Fruit fly (Drosophila melanogaster) whole organism, embryonic: ENCODE results near the gene Tsr1.
A peak's percentile ranks its signal among the peaks of the same experiment; 100 is the strongest.

Experiments
- Blimp-1 ChIP-seq: fragments of 200-800 bp; sonication (Bioruptor generic); optimal IDR thresholded peaks from 3 replicates; lab custom pipeline; 2018; ENCODE audit warnings: missing biosample characterization, missing genetic modification characterization, mild to moderate bottlenecking, moderate library complexity, missing genetic modification reagents
- CG11093 ChIP-seq: fragments of 200-800 bp; sonication (Bioruptor generic); IDR thresholded peaks from 3 replicates; pipeline ENCODE4 v1.3.6; 2022; ENCODE audit warnings: missing biosample characterization, missing genetic modification characterization
- CG12299 ChIP-seq: fragments of 200-800 bp; sonication (Bioruptor generic); optimal IDR thresholded peaks from 2 replicates; lab custom pipeline; 2018; ENCODE audit warnings: missing biosample characterization, mild to moderate bottlenecking, missing genetic modification characterization
- CG12744 ChIP-seq: fragments of 200-800 bp; sonication (Bioruptor generic); optimal IDR thresholded peaks from 2 replicates; lab custom pipeline; 2016; ENCODE audit warnings: missing biosample characterization, missing genetic modification characterization
- CG12769 ChIP-seq: fragments of 200-800 bp; sonication (Bioruptor generic); optimal IDR thresholded peaks from 2 replicates; lab custom pipeline; 2019; ENCODE audit warnings: missing biosample characterization, mild to moderate bottlenecking, missing genetic modification characterization, moderate library complexity
- CG14050 ChIP-seq: fragments of 200-800 bp; sonication (Bioruptor generic); IDR thresholded peaks from 3 replicates; pipeline ENCODE4 v1.3.6; 2022; ENCODE audit warnings: missing biosample characterization, missing genetic modification characterization
- CG14860 ChIP-seq: fragments of 200-800 bp; sonication (Bioruptor generic); IDR thresholded peaks from 3 replicates; pipeline ENCODE4 v1.3.6; 2022; ENCODE audit warnings: missing biosample characterization, missing genetic modification characterization; ENCODE audit not compliant: partially characterized antibody
- CG17361 ChIP-seq: fragments of 200-800 bp; sonication (Bioruptor generic); IDR thresholded peaks from 3 replicates; pipeline ENCODE4 v1.3.6; 2022; ENCODE audit warnings: missing biosample characterization, missing genetic modification characterization
- CG4730 ChIP-seq: fragments of 200-800 bp; sonication (Bioruptor generic); IDR thresholded peaks from 2 replicates; pipeline ENCODE4 v1.3.6; 2022; ENCODE audit warnings: missing biosample characterization, missing genetic modification characterization
- CG4854 ChIP-seq: fragments of 200-800 bp; sonication (Bioruptor generic); optimal IDR thresholded peaks from 2 replicates; lab custom pipeline; 2016; ENCODE audit warnings: missing biosample characterization, missing genetic modification characterization, inconsistent platforms
- CG6175 ChIP-seq: fragments of 200-800 bp; sonication (Bioruptor generic); IDR thresholded peaks from 3 replicates; pipeline ENCODE4 v1.3.6; 2022; ENCODE audit warnings: missing biosample characterization, missing genetic modification characterization
- CG6791 ChIP-seq: fragments of 200-800 bp; sonication (Bioruptor generic); IDR thresholded peaks from 3 replicates; pipeline ENCODE4 v1.3.6; 2022; ENCODE audit warnings: missing biosample characterization, missing genetic modification characterization; ENCODE audit not compliant: partially characterized antibody
- CG7963 ChIP-seq: fragments of 200-800 bp; sonication (Bioruptor generic); IDR thresholded peaks from 3 replicates; pipeline ENCODE4 v1.3.6; 2022; ENCODE audit warnings: missing biosample characterization, missing genetic modification characterization; ENCODE audit not compliant: partially characterized antibody
- CTCF ChIP-seq: fragments of 200-800 bp; sonication (Bioruptor generic); optimal IDR thresholded peaks from 2 replicates; lab custom pipeline; 2017; ENCODE audit warnings: missing biosample characterization, mild to moderate bottlenecking, missing genetic modification characterization, moderate library complexity
- Deaf1 ChIP-seq: fragments of 200-800 bp; optimal IDR thresholded peaks from 3 replicates; lab custom pipeline; 2019; ENCODE audit warnings: missing biosample characterization, mild to moderate bottlenecking, missing genetic modification characterization, moderate library complexity
- Dek ChIP-seq: fragments of 200-800 bp; sonication (Bioruptor generic); optimal IDR thresholded peaks from 3 replicates; lab custom pipeline; 2019; ENCODE audit warnings: missing biosample characterization, mild to moderate bottlenecking, missing genetic modification characterization, moderate library complexity
- Drgx ChIP-seq: fragments of 200-800 bp; sonication (Bioruptor generic); IDR thresholded peaks from 2 replicates; pipeline ENCODE4 v1.3.6; 2022; ENCODE audit warnings: missing biosample characterization, missing genetic modification characterization
- HLH4C ChIP-seq: fragments of 200-800 bp; sonication (Bioruptor generic); IDR thresholded peaks from 3 replicates; pipeline ENCODE4 v1.3.6; 2022; ENCODE audit warnings: missing biosample characterization, missing genetic modification characterization; ENCODE audit not compliant: partially characterized antibody
- Hand ChIP-seq: fragments of 200-800 bp; sonication (Bioruptor generic); optimal IDR thresholded peaks from 2 replicates; lab custom pipeline; 2017; ENCODE audit warnings: mild to moderate bottlenecking, missing biosample characterization, missing genetic modification reagents, missing genetic modification characterization
- Hmr ChIP-seq: fragments of 200-800 bp; sonication (Bioruptor generic); optimal IDR thresholded peaks from 3 replicates; lab custom pipeline; 2017; ENCODE audit warnings: mild to moderate bottlenecking, missing biosample characterization, missing genetic modification reagents, missing genetic modification characterization
- Hmx ChIP-seq: fragments of 200-800 bp; sonication (Bioruptor generic); optimal IDR thresholded peaks from 2 replicates; lab custom pipeline; 2016; ENCODE audit warnings: missing biosample characterization, missing genetic modification characterization
- Hr51 ChIP-seq, 2 experiments: fragments of 200-800 bp; sonication (Bioruptor generic); optimal IDR thresholded peaks; 2 replicates in 1 of 2; 3 replicates in 1 of 2; lab custom pipeline; 2016 to 2018; ENCODE audit warnings: missing biosample characterization in 2 of 2, missing genetic modification characterization in 2 of 2, mild to moderate bottlenecking in 1 of 2, moderate library complexity in 1 of 2
- MBD-R2 ChIP-seq: fragments of 200-800 bp; sonication (Bioruptor generic); IDR thresholded peaks from 2 replicates; pipeline ENCODE4 v1.3.6; 2022; ENCODE audit warnings: missing biosample characterization, missing genetic modification characterization
- Med ChIP-seq: fragments of 200-800 bp; sonication (Bioruptor generic); peaks from one replicate; lab custom pipeline; 2016; ENCODE audit warnings: missing biosample characterization, missing genetic modification characterization, mild to moderate bottlenecking, inconsistent platforms, moderate library complexity
- Sox100B ChIP-seq: fragments of 200-800 bp; sonication (Bioruptor generic); optimal IDR thresholded peaks from 3 replicates; lab custom pipeline; 2018; ENCODE audit warnings: missing biosample characterization, mild to moderate bottlenecking, missing genetic modification characterization
- TFAM ChIP-seq: fragments of 200-800 bp; sonication (Bioruptor generic); optimal IDR thresholded peaks from 2 replicates; lab custom pipeline; 2017; ENCODE audit warnings: missing biosample characterization, missing genetic modification characterization, inconsistent platforms
- Xrp1 ChIP-seq: fragments of 200-800 bp; sonication (Bioruptor generic); IDR thresholded peaks from 2 replicates; pipeline ENCODE4 v1.3.6; 2022; ENCODE audit warnings: missing biosample characterization, missing genetic modification characterization
- YL-1 ChIP-seq: fragments of 200-800 bp; sonication (Bioruptor generic); optimal IDR thresholded peaks from 3 replicates; lab custom pipeline; 2017; ENCODE audit warnings: missing biosample characterization, mild to moderate bottlenecking, missing genetic modification characterization
- ase ChIP-seq: fragments of 200-800 bp; sonication (Bioruptor generic); IDR thresholded peaks from 3 replicates; pipeline ENCODE4 v1.3.6; 2022; ENCODE audit warnings: missing biosample characterization, missing genetic modification characterization
- bigmax ChIP-seq: fragments of 200-800 bp; sonication (Bioruptor generic); optimal IDR thresholded peaks from 2 replicates; lab custom pipeline; 2018; ENCODE audit warnings: missing biosample characterization, mild to moderate bottlenecking, missing genetic modification characterization
- dysf ChIP-seq: fragments of 200-800 bp; sonication (Bioruptor generic); IDR thresholded peaks from 3 replicates; pipeline ENCODE4 v1.3.6; 2022; ENCODE audit warnings: missing biosample characterization, missing genetic modification characterization
- emc ChIP-seq: fragments of 200-800 bp; sonication (Bioruptor generic); optimal IDR thresholded peaks from 2 replicates; lab custom pipeline; 2016; ENCODE audit warnings: missing biosample characterization, missing genetic modification characterization
- gce ChIP-seq: fragments of 200-800 bp; sonication (Bioruptor generic); IDR thresholded peaks from 3 replicates; pipeline ENCODE4 v1.3.6; 2022; ENCODE audit warnings: missing biosample characterization, missing genetic modification characterization
- h ChIP-seq: fragments of >200 bp; optimal IDR thresholded peaks from 2 replicates; lab custom pipeline; 2017
- hth ChIP-seq: fragments of >200 bp; optimal IDR thresholded peaks from 2 replicates; lab custom pipeline; 2017; ENCODE audit warnings: inconsistent platforms
- lola ChIP-seq, 3 experiments: fragments of >200 bp in 2 of 3; fragments of 200-800 bp in 1 of 3; sonication (Bioruptor generic) in 1 of 3; optimal IDR thresholded peaks; 2 replicates each; lab custom pipeline; 2017 to 2019; ENCODE audit warnings: missing biosample characterization in 3 of 3, missing genetic modification characterization in 3 of 3, mild to moderate bottlenecking in 1 of 3, moderate library complexity in 1 of 3
- nau ChIP-seq: fragments of 200-800 bp; sonication (Bioruptor generic); optimal IDR thresholded peaks from 3 replicates; lab custom pipeline; 2017; ENCODE audit warnings: missing biosample characterization, mild to moderate bottlenecking, missing genetic modification characterization, missing genetic modification reagents
- pnt ChIP-seq: fragments of 200-800 bp; sonication (Bioruptor generic); optimal IDR thresholded peaks from 3 replicates; lab custom pipeline; 2016; ENCODE audit warnings: missing biosample characterization, missing genetic modification characterization
- pum ChIP-seq: fragments of 200-800 bp; sonication (Bioruptor generic); optimal IDR thresholded peaks from 2 replicates; lab custom pipeline; 2016; ENCODE audit warnings: missing biosample characterization, missing genetic modification characterization
- schlank ChIP-seq: fragments of 200-800 bp; sonication (Bioruptor generic); optimal IDR thresholded peaks from 2 replicates; lab custom pipeline; 2018; ENCODE audit warnings: missing biosample characterization, mild to moderate bottlenecking, missing genetic modification characterization
- sd ChIP-seq: fragments of 200-800 bp; sonication (Bioruptor generic); optimal IDR thresholded peaks from 3 replicates; lab custom pipeline; 2018; ENCODE audit warnings: missing biosample characterization, mild to moderate bottlenecking, missing genetic modification characterization, moderate library complexity
- sim ChIP-seq: fragments of 200-800 bp; sonication (Bioruptor generic); IDR thresholded peaks from 2 replicates; pipeline ENCODE4 v1.3.6; 2022; ENCODE audit warnings: missing biosample characterization, missing genetic modification characterization
- sr ChIP-seq: fragments of 200-800 bp; sonication (Bioruptor generic); IDR thresholded peaks from 3 replicates; pipeline ENCODE4 v1.3.6; 2022; ENCODE audit warnings: missing biosample characterization, missing genetic modification characterization
- tna ChIP-seq: fragments of 200-800 bp; sonication (Bioruptor generic); IDR thresholded peaks from 2 replicates; pipeline ENCODE4 v1.3.6; 2022; ENCODE audit warnings: missing biosample characterization, missing genetic modification characterization; ENCODE audit not compliant: partially characterized antibody
- twi ChIP-seq: fragments of 200-800 bp; optimal IDR thresholded peaks from 2 replicates; lab custom pipeline; 2019; ENCODE audit warnings: missing biosample characterization, mild to moderate bottlenecking, missing genetic modification characterization, moderate library complexity
- vnd ChIP-seq: fragments of 200-800 bp; sonication (Bioruptor generic); IDR thresholded peaks from 3 replicates; pipeline ENCODE4 v1.3.6; 2022; ENCODE audit warnings: missing biosample characterization, missing genetic modification characterization; ENCODE audit not compliant: partially characterized antibody

The Tsr1 gene

dm6 chr3L:21359879-21360278 is 24.9 kb downstream of the Tsr1 start, which contains the start of gene CG32440:
CG32440 (plus strand) TSS chr3L:21360179.
- TF ChIP-seq emc (GFP tag; lab: Kevin White, UChicago) (no peak), pum (GFP tag; lab: Kevin White, UChicago) (no peak), Med (GFP tag; lab: Kevin White, UChicago) (no peak), hth (lab: Kevin White, UChicago) (no peak), Hand (no peak), CG12299 (no peak), h (lab: Kevin White, UChicago) (no peak), schlank (tag; lab: Kevin White, UChicago) (no peak), bigmax (no peak), YL-1 (no peak)

DNA sequence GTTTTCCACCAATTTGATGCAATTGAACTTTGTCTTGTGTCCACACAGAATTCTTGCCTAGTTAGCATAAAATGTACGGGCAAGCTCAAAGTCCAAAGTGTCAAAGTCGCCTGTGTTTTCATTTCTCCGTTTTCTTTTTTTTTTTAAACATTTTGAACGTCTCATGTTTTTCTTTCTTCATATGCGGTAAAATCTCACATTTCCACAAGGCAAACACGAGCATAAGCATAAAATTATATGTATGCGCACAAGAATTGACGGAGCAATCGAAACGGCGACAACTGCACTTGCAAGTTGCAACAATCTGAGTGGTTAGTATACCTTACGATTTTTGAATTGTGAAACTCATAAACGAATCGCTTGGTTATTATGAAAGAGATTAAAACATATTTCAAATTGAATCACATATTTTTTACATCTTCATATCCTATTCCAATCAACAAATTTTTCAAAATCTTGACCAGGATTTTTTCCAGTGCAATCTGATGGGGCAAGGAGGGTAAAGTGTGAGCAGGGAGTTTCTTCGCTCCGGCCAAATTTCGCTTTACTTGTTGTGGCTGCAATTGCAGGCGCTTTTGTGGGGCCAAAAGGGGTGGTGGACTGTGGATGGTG is 29.0 kb downstream of the Tsr1 start:
- TF ChIP-seq CG11093 (GFP tag; lab: Robert Waterston, UW) (peak; percentile 41; the same call in 1 of the 3 replicates), TFAM (GFP tag; lab: Kevin White, UChicago) (no peak), ase (GFP tag; lab: Robert Waterston, UW) (0 out of 3 replicates have a peak, but pooled peaks have one; percentile 7), pnt (GFP tag; lab: Kevin White, UChicago) (no peak), Sox100B (GFP tag; lab: Kevin White, UChicago) (no peak), gce (GFP tag; lab: Robert Waterston, UW) (peak; percentile 7; the same call in 1 of the 3 replicates), sim (GFP tag; lab: Robert Waterston, UW) (0 out of 2 replicates have a peak, but pooled peaks have one; percentile 6), Drgx (GFP tag; lab: Robert Waterston, UW) (peak; percentile 92), Blimp-1 (GFP tag; lab: Kevin White, UChicago) (no peak), CG4730 (GFP tag; lab: Robert Waterston, UW) (no peak), HLH4C (GFP tag; lab: Robert Waterston, UW) (0 out of 3 replicates have a peak, but pooled peaks have one; percentile 11), CG14050 (GFP tag; lab: Robert Waterston, UW) (no peak), lola (GFP tag; optimal IDR thresholded peaks at IDR 0.05; lab: Kevin White, UChicago) (no peak), CG14860 (no peak), Dek (tag; lab: Kevin White, UChicago) (no peak)
- TF ChIP-seq, all 482 proteins: peak for 6

DNA sequence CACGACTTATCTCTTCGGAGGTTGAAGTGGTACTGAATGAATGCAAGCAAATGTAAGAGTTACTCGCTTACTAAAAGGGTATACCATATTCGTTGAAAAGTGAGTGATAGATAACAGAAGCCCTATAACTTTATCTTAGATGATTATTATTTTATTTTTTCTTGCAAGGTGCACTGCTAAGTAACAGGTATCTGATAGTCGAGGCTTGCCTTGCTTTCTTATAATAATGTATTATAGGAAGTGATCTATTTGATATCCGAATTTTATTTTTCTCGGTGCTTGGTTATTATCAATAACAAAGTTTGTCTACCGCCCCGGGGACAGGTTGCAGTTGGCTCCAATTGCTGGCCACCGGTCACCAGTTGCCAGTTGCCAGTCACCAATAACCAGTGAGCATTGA is 36.2 kb downstream of the Tsr1 start:
- no peak for TF ChIP-seq Hmx
- peak; percentile 51; the same call in 1 of the 2 replicates for TF ChIP-seq tna (GFP tag; lab: Robert Waterston, UW)
- no peak for TF ChIP-seq Xrp1 (GFP tag; lab: Robert Waterston, UW)
- TF ChIP-seq CG7963, result peak; percentile 50; the same call in 1 of the 3 replicates
- peak; percentile 50; the same call in 1 of the 3 replicates for TF ChIP-seq CG6791 (GFP tag; lab: Robert Waterston, UW)
- TF ChIP-seq vnd, result 0 out of 3 replicates have a peak, but pooled peaks have one; percentile 16
- peak; percentile 64; the same call in 2 of the 3 replicates for TF ChIP-seq HLH4C (GFP tag; lab: Robert Waterston, UW)
- no peak for TF ChIP-seq CG12744 (GFP tag; lab: Kevin White, UChicago)
- 0 out of 3 replicates have a peak, but pooled peaks have one; percentile 39 for TF ChIP-seq CG14860
- TF ChIP-seq, all 482 proteins: peak for 6

DNA sequence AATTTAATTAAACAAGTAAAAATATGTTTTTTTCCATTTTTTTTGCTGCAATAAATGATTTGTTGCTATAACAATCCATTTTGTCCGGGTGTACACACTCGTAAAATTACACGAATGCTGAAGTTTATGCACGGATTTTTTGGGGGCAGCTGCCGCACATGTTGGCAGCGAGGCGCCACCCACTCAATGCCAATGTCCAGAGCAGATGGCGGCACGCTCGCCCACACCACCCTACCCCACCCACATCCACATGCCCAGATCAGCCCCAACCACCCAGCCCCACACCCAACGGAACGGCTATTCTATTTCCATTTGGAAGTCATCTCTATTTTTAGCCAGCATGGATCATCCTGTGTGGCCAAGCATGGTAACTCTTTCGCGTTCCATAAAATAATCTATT is 45.1 kb downstream of the Tsr1 start:
- TF ChIP-seq Deaf1 (tag; lab: Kevin White, UChicago), result no peak
- TF ChIP-seq CG12769 (tag; lab: Kevin White, UChicago), result peak; percentile 90
- TF ChIP-seq sd (tag; lab: Kevin White, UChicago), result peak; percentile 15
- peak; percentile 81 for TF ChIP-seq nau (GFP tag; lab: Kevin White, UChicago)
- TF ChIP-seq MBD-R2, result no peak
- TF ChIP-seq CG17361 (GFP tag; lab: Robert Waterston, UW), result 0 out of 3 replicates have a peak, but pooled peaks have one; percentile 2
- peak; percentile 2 for TF ChIP-seq Hmr (GFP tag; lab: Kevin White, UChicago)
- TF ChIP-seq twi, result peak; percentile 62
- TF ChIP-seq sr (GFP tag; lab: Robert Waterston, UW), result peak; percentile 99
- 0 out of 3 replicates have a peak, but pooled peaks have one; percentile 36 for TF ChIP-seq dysf (GFP tag; lab: Robert Waterston, UW)
- no peak for TF ChIP-seq CG4854
- TF ChIP-seq CG7963, result 0 out of 3 replicates have a peak, but pooled peaks have one; percentile 17
- TF ChIP-seq CG6175 (GFP tag; lab: Robert Waterston, UW), result peak; percentile 66; the same call in 1 of the 3 replicates
- no peak for TF ChIP-seq CTCF (GFP tag; lab: Kevin White, UChicago)
- peak in 1 of 2 experiments; percentile 25 for TF ChIP-seq Hr51 (GFP tag; optimal IDR thresholded peaks at IDR 0.05; lab: Kevin White, UChicago)
